Fruit fly (Drosophila melanogaster) whole organism, embryonic: Measurements from ENCODE around the gene CG46396.

Experiments used
- Blimp-1 ChIP-seq: fragments of 200-800 bp; sonication (Bioruptor generic); optimal IDR thresholded peaks from 3 replicates; lab custom pipeline; 2018; ENCODE audit warnings: missing biosample characterization, missing genetic modification characterization, mild to moderate bottlenecking, moderate library complexity, missing genetic modification reagents
- CG10147 ChIP-seq: fragments of 200-800 bp; sonication (Bioruptor generic); optimal IDR thresholded peaks from 2 replicates; lab custom pipeline; 2019; ENCODE audit warnings: missing biosample characterization, mild to moderate bottlenecking, missing genetic modification characterization, moderate library complexity
- CG10267 ChIP-seq: fragments of 200-800 bp; sonication (Bioruptor generic); optimal IDR thresholded peaks from 2 replicates; lab custom pipeline; 2018; ENCODE audit warnings: missing biosample characterization, mild to moderate bottlenecking, missing genetic modification characterization, moderate library complexity
- CG11504 ChIP-seq: fragments of 200-800 bp; sonication (Bioruptor generic); optimal IDR thresholded peaks from 3 replicates; lab custom pipeline; 2019; ENCODE audit warnings: missing biosample characterization, mild to moderate bottlenecking, missing genetic modification characterization, moderate library complexity
- CG11696 ChIP-seq: fragments of 200-800 bp; sonication (Bioruptor generic); IDR thresholded peaks from 2 replicates; pipeline ENCODE4 v1.3.6; 2022; ENCODE audit warnings: missing biosample characterization, missing genetic modification characterization
- CG12236 ChIP-seq: fragments of 200-800 bp; sonication (Bioruptor generic); optimal IDR thresholded peaks from 2 replicates; lab custom pipeline; 2016; ENCODE audit warnings: missing biosample characterization, missing genetic modification characterization
- CG14710 ChIP-seq: fragments of 200-800 bp; sonication (Bioruptor generic); optimal IDR thresholded peaks from 3 replicates; lab custom pipeline; 2019; ENCODE audit warnings: missing biosample characterization, mild to moderate bottlenecking, missing genetic modification characterization, moderate library complexity
- CG16813 ChIP-seq: fragments of 200-800 bp; sonication (Bioruptor generic); IDR thresholded peaks from 3 replicates; pipeline ENCODE4 v1.3.6; 2022; ENCODE audit warnings: missing biosample characterization, missing genetic modification characterization; ENCODE audit not compliant: partially characterized antibody
- CG17385 ChIP-seq: fragments of 200-800 bp; sonication (Bioruptor generic); optimal IDR thresholded peaks from 3 replicates; lab custom pipeline; 2018; ENCODE audit warnings: missing biosample characterization, mild to moderate bottlenecking, missing genetic modification characterization
- CG18619 ChIP-seq: fragments of 200-800 bp; sonication (Bioruptor generic); optimal IDR thresholded peaks from 3 replicates; lab custom pipeline; 2017; ENCODE audit warnings: missing biosample characterization, mild to moderate bottlenecking, missing genetic modification characterization
- CG32772 ChIP-seq: fragments of 200-800 bp; sonication (Bioruptor generic); IDR thresholded peaks from 2 replicates; pipeline ENCODE4 v1.3.6; 2022; ENCODE audit warnings: missing biosample characterization, missing genetic modification characterization
- CG3847 ChIP-seq: fragments of 200-800 bp; sonication (Bioruptor generic); IDR thresholded peaks from 2 replicates; pipeline ENCODE4 v1.3.6; 2022; ENCODE audit warnings: missing biosample characterization, missing genetic modification characterization
- CG4854 ChIP-seq: fragments of 200-800 bp; sonication (Bioruptor generic); optimal IDR thresholded peaks from 2 replicates; lab custom pipeline; 2016; ENCODE audit warnings: missing biosample characterization, missing genetic modification characterization, inconsistent platforms
- CG6813 ChIP-seq: fragments of 200-800 bp; sonication (Bioruptor generic); optimal IDR thresholded peaks from 2 replicates; lab custom pipeline; 2017; ENCODE audit warnings: missing biosample characterization, missing genetic modification characterization, mild to moderate bottlenecking, moderate library complexity, missing genetic modification reagents
- CG7928 ChIP-seq: fragments of 200-800 bp; sonication (Bioruptor generic); optimal IDR thresholded peaks from 2 replicates; lab custom pipeline; 2017; ENCODE audit warnings: missing biosample characterization, mild to moderate bottlenecking, missing genetic modification characterization
- D19A ChIP-seq: fragments of 200-800 bp; optimal IDR thresholded peaks from 3 replicates; lab custom pipeline; 2019; ENCODE audit warnings: missing biosample characterization, mild to moderate bottlenecking, missing genetic modification characterization, moderate library complexity
- Dp ChIP-seq: fragments of 200-800 bp; sonication (Bioruptor generic); optimal IDR thresholded peaks from 2 replicates; lab custom pipeline; 2018; ENCODE audit warnings: missing biosample characterization, mild to moderate bottlenecking, missing genetic modification characterization, moderate library complexity
- Ets65A ChIP-seq: fragments of 200-800 bp; sonication (Bioruptor generic); peaks from one replicate; lab custom pipeline; 2016; ENCODE audit warnings: missing biosample characterization, missing genetic modification characterization
- HLH4C ChIP-seq: fragments of 200-800 bp; sonication (Bioruptor generic); IDR thresholded peaks from 3 replicates; pipeline ENCODE4 v1.3.6; 2022; ENCODE audit warnings: missing biosample characterization, missing genetic modification characterization; ENCODE audit not compliant: partially characterized antibody
- Hand ChIP-seq: fragments of 200-800 bp; sonication (Bioruptor generic); optimal IDR thresholded peaks from 2 replicates; lab custom pipeline; 2017; ENCODE audit warnings: mild to moderate bottlenecking, missing biosample characterization, missing genetic modification reagents, missing genetic modification characterization
- Hmr ChIP-seq: fragments of 200-800 bp; sonication (Bioruptor generic); optimal IDR thresholded peaks from 3 replicates; lab custom pipeline; 2017; ENCODE audit warnings: mild to moderate bottlenecking, missing biosample characterization, missing genetic modification reagents, missing genetic modification characterization
- NC2α ChIP-seq: fragments of 200-800 bp; sonication (Bioruptor generic); optimal IDR thresholded peaks from 2 replicates; lab custom pipeline; 2016; ENCODE audit warnings: missing biosample characterization, missing genetic modification characterization
- Pdp1 ChIP-seq, 2 experiments: fragments of 200-800 bp; sonication (Bioruptor generic); optimal IDR thresholded peaks; 3 replicates each; lab custom pipeline; 2016; ENCODE audit warnings: missing biosample characterization in 2 of 2, missing genetic modification characterization in 2 of 2, mild to moderate bottlenecking in 1 of 2, moderate library complexity in 1 of 2
- Ravus ChIP-seq: fragments of 200-800 bp; sonication (Bioruptor generic); IDR thresholded peaks from 2 replicates; pipeline ENCODE4 v1.3.6; 2022; ENCODE audit warnings: missing biosample characterization, missing genetic modification characterization
- Sox100B ChIP-seq: fragments of 200-800 bp; sonication (Bioruptor generic); optimal IDR thresholded peaks from 3 replicates; lab custom pipeline; 2018; ENCODE audit warnings: missing biosample characterization, mild to moderate bottlenecking, missing genetic modification characterization
- Sry-δ ChIP-seq: fragments of 200-800 bp; sonication (Bioruptor generic); optimal IDR thresholded peaks from 2 replicates; lab custom pipeline; 2016; ENCODE audit warnings: missing biosample characterization, missing genetic modification characterization
- ara ChIP-seq: fragments of 200-800 bp; sonication (Bioruptor generic); IDR thresholded peaks from 2 replicates; pipeline ENCODE4 v1.3.6; 2022; ENCODE audit warnings: missing biosample characterization, missing genetic modification characterization
- bab2 ChIP-seq: fragments of 200-800 bp; sonication (Bioruptor generic); optimal IDR thresholded peaks from 2 replicates; lab custom pipeline; 2016; ENCODE audit warnings: missing biosample characterization, missing genetic modification characterization
- crol ChIP-seq: fragments of 200-800 bp; sonication (Bioruptor generic); IDR thresholded peaks from 2 replicates; pipeline ENCODE4 v1.3.6; 2022; ENCODE audit warnings: missing biosample characterization, missing genetic modification characterization
- ems ChIP-seq: fragments of 200-800 bp; sonication (Bioruptor generic); optimal IDR thresholded peaks from 3 replicates; lab custom pipeline; 2016; ENCODE audit warnings: missing biosample characterization, missing genetic modification characterization
- luna ChIP-seq: fragments of 200-800 bp; sonication (Bioruptor generic); optimal IDR thresholded peaks from 2 replicates; lab custom pipeline; 2016; ENCODE audit warnings: missing biosample characterization, missing genetic modification characterization
- nom ChIP-seq: fragments of 200-800 bp; sonication (Bioruptor generic); optimal IDR thresholded peaks from 2 replicates; lab custom pipeline; 2017; ENCODE audit warnings: missing biosample characterization, missing genetic modification characterization, mild to moderate bottlenecking, moderate library complexity, missing genetic modification reagents
- p53 ChIP-seq: fragments of 200-800 bp; sonication (Bioruptor generic); optimal IDR thresholded peaks from 2 replicates; lab custom pipeline; 2016; ENCODE audit warnings: missing biosample characterization, missing genetic modification characterization
- pros ChIP-seq: fragments of 200-800 bp; sonication (Bioruptor generic); optimal IDR thresholded peaks from 3 replicates; lab custom pipeline; 2019; ENCODE audit warnings: missing biosample characterization, mild to moderate bottlenecking, missing genetic modification characterization, moderate library complexity
- sob ChIP-seq: fragments of 200-800 bp; sonication (Bioruptor generic); IDR thresholded peaks from 2 replicates; pipeline ENCODE4 v1.3.6; 2022; ENCODE audit warnings: missing biosample characterization, missing genetic modification characterization
- sr ChIP-seq: fragments of 200-800 bp; sonication (Bioruptor generic); IDR thresholded peaks from 3 replicates; pipeline ENCODE4 v1.3.6; 2022; ENCODE audit warnings: missing biosample characterization, missing genetic modification characterization
- vfl ChIP-seq: fragments of 200-800 bp; sonication (Bioruptor generic); optimal IDR thresholded peaks from 2 replicates; lab custom pipeline; 2016; ENCODE audit warnings: missing biosample characterization, missing genetic modification characterization

The CG46396 gene

dm6 chr3R:6263658-6264057 lies 40.2 kb upstream of the CG46396 start, which contains the start of gene Osi10a:
TSS of gene Osi10a (plus strand) at chr3R:6263958.
- TF ChIP-seq Sry-δ = no peak
- no peak for TF ChIP-seq CG11696
- no peak for TF ChIP-seq CG18619 (GFP tag; lab: Kevin White, UChicago)
- TF ChIP-seq Hand (GFP tag; lab: Kevin White, UChicago) = no peak
- TF ChIP-seq p53 (GFP tag; lab: Kevin White, UChicago) = no peak
- no peak for TF ChIP-seq Ravus (GFP tag; lab: Robert Waterston, UW)
- no peak for TF ChIP-seq bab2 (GFP tag; lab: Kevin White, UChicago)
- no peak for TF ChIP-seq sob
- no peak for TF ChIP-seq crol (GFP tag; lab: Robert Waterston, UW)
- no peak for TF ChIP-seq pros (GFP tag; lab: Kevin White, UChicago)
- TF ChIP-seq Ets65A (GFP tag; lab: Kevin White, UChicago) = no peak
- TF ChIP-seq CG16813 (GFP tag; lab: Robert Waterston, UW) = no peak
- TF ChIP-seq Sox100B (GFP tag; lab: Kevin White, UChicago) = no peak
- no peak for TF ChIP-seq Hmr (GFP tag; lab: Kevin White, UChicago)
- TF ChIP-seq Pdp1 (GFP tag; optimal IDR thresholded peaks at IDR 0.05; lab: Kevin White, UChicago) = no peak
- TF ChIP-seq ems (GFP tag; lab: Kevin White, UChicago) = no peak
- no peak for TF ChIP-seq nom (GFP tag; lab: Kevin White, UChicago)
- no peak for TF ChIP-seq CG4854 (GFP tag; lab: Kevin White, UChicago)
- TF ChIP-seq CG7928 (GFP tag; lab: Kevin White, UChicago) = no peak
- TF ChIP-seq CG14710 (tag; lab: Kevin White, UChicago) = no peak
- TF ChIP-seq, all 482 proteins: peak for 0

DNA sequence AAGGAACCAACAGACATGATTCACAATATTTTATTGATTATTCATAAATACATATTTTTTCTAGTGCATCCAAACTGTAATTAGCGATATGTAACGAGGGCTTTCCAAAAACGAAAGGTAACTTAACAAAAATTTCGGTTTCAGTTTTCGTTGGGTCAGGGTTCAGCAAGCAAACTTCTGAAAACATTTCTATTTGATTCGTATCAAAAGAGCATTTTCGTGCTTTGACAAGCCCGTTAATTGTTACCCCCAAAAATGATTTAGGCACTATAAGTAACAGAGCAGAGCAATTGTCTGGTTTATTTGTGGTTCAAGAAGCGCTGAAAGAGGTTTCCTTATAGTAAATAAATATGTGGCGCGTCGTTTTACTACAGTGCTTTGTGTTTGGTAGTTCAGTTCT lies 37.9 kb upstream of the CG46396 start, which contains the start of gene Osi10b:
Gene Osi10b (plus strand): TSS at position 301 of the 400 bp plus-strand sequence.
- no peak for TF ChIP-seq CG12236 (GFP tag; lab: Kevin White, UChicago)
- TF ChIP-seq Ets65A (GFP tag; lab: Kevin White, UChicago) = peak; percentile 6

dm6 chr3R:6268657-6269056 lies 35.2 kb upstream of the CG46396 start, which contains the start of gene Osi11:
TSS of gene Osi11 (minus strand) at chr3R:6268757.
- TF ChIP-seq D19A = no peak
- no peak for TF ChIP-seq CG6813 (GFP tag; lab: Kevin White, UChicago)
- no peak for TF ChIP-seq ara
- TF ChIP-seq CG3847 = no peak
- no peak for TF ChIP-seq Dp (GFP tag; lab: Kevin White, UChicago)
- no peak for TF ChIP-seq luna (GFP tag; lab: Kevin White, UChicago)
- no peak for TF ChIP-seq vfl (GFP tag; lab: Kevin White, UChicago)
- TF ChIP-seq CG10147 (GFP tag; lab: Kevin White, UChicago) = no peak
- TF ChIP-seq CG10267 (tag; lab: Kevin White, UChicago) = no peak
- TF ChIP-seq crol (GFP tag; lab: Robert Waterston, UW) = no peak
- TF ChIP-seq NC2α (GFP tag; lab: Kevin White, UChicago) = no peak
- no peak for TF ChIP-seq CG32772 (GFP tag; lab: Robert Waterston, UW)
- TF ChIP-seq sr (GFP tag; lab: Robert Waterston, UW) = no peak
- no peak for TF ChIP-seq HLH4C
- TF ChIP-seq CG11504 (tag; lab: Kevin White, UChicago) = no peak
- TF ChIP-seq Blimp-1 (GFP tag; lab: Kevin White, UChicago) = no peak
- TF ChIP-seq CG17385 = no peak
